Worm (Caenorhabditis elegans): ENCODE data around the gene srlf-33.

- TF ChIP-seq ama-1 (optimal IDR thresholded peaks at IDR 0.05) (no peak), ceh-36 (tag; optimal IDR thresholded peaks at IDR 0.05) (no peak), tra-4 (tag; optimal IDR thresholded peaks at IDR 0.05) (no peak), tbx-37 (GFP tag; conservative IDR thresholded peaks at IDR 0.05) (no peak), aly-1 (tag; optimal IDR thresholded peaks at IDR 0.05) (no peak), ets-7 (tag; optimal IDR thresholded peaks at IDR 0.05) (no peak), ceh-13 (GFP tag; optimal IDR thresholded peaks at IDR 0.05) (no peak), tbx-11 (GFP tag; IDR thresholded peaks at IDR 0.05) (no peak), hmg-4 (GFP tag; optimal IDR thresholded peaks at IDR 0.05) (no peak), hmbx-1 (tag; optimal IDR thresholded peaks at IDR 0.05) (no peak), F13C5.2 (tag; optimal IDR thresholded peaks at IDR 0.05) (no peak), hnd-1 (tag; optimal IDR thresholded peaks at IDR 0.05) (no peak), flt-1 (GFP tag; IDR thresholded peaks at IDR 0.05) (no peak), B0310.2 (tag; optimal IDR thresholded peaks at IDR 0.05) (no peak)
Measured at ce11 chrIV:11882534-11882933, 42.7 kb downstream of the srlf-33 start.

Data from whole organism, early embryonic.